Fruit fly (Drosophila melanogaster) whole organism, embryonic: ENCODE measurements around the gene CG7512.

Source experiments
- Aef1 ChIP-seq: fragments of 200-800 bp; sonication (Bioruptor generic); IDR thresholded peaks from 3 replicates; pipeline ENCODE4 v1.3.6; 2022; ENCODE audit warnings: missing biosample characterization, missing genetic modification characterization
- CG10274 ChIP-seq: fragments of 200-800 bp; sonication (Bioruptor generic); optimal IDR thresholded peaks from 3 replicates; lab custom pipeline; 2017; ENCODE audit warnings: missing biosample characterization, mild to moderate bottlenecking, missing genetic modification characterization
- CG10321 ChIP-seq: fragments of 200-800 bp; sonication (Bioruptor generic); IDR thresholded peaks from 2 replicates; pipeline ENCODE4 v1.3.6; 2022; ENCODE audit warnings: missing biosample characterization, missing genetic modification characterization
- CG10462 ChIP-seq: fragments of 200-800 bp; sonication (Bioruptor generic); optimal IDR thresholded peaks from 2 replicates; lab custom pipeline; 2016; ENCODE audit warnings: missing biosample characterization, missing genetic modification characterization
- CG10654 ChIP-seq: fragments of 200-800 bp; sonication (Bioruptor generic); optimal IDR thresholded peaks from 2 replicates; lab custom pipeline; 2016; ENCODE audit warnings: missing biosample characterization, missing genetic modification characterization
- CG10959 ChIP-seq: fragments of 200-800 bp; sonication (Bioruptor generic); IDR thresholded peaks from 2 replicates; pipeline ENCODE4 v1.3.6; 2022; ENCODE audit warnings: missing biosample characterization, missing genetic modification characterization
- CG11398 ChIP-seq: fragments of 200-800 bp; sonication (Bioruptor generic); optimal IDR thresholded peaks from 2 replicates; lab custom pipeline; 2016; ENCODE audit warnings: missing biosample characterization, missing genetic modification characterization
- CG11695 ChIP-seq: fragments of 200-800 bp; sonication (Bioruptor generic); IDR thresholded peaks from 3 replicates; pipeline ENCODE4 v1.3.6; 2022; ENCODE audit warnings: missing biosample characterization, missing genetic modification characterization
- CG11723 ChIP-seq: fragments of 200-800 bp; sonication (Bioruptor generic); optimal IDR thresholded peaks from 2 replicates; lab custom pipeline; 2017; ENCODE audit warnings: missing biosample characterization, mild to moderate bottlenecking, missing genetic modification characterization
- CG14710 ChIP-seq: fragments of 200-800 bp; sonication (Bioruptor generic); optimal IDR thresholded peaks from 3 replicates; lab custom pipeline; 2019; ENCODE audit warnings: missing biosample characterization, mild to moderate bottlenecking, missing genetic modification characterization, moderate library complexity
- CG15696 ChIP-seq: fragments of 200-800 bp; sonication (Bioruptor generic); optimal IDR thresholded peaks from 2 replicates; lab custom pipeline; 2019; ENCODE audit warnings: missing biosample characterization, mild to moderate bottlenecking, missing genetic modification characterization, moderate library complexity
- CG16813 ChIP-seq: fragments of 200-800 bp; sonication (Bioruptor generic); IDR thresholded peaks from 3 replicates; pipeline ENCODE4 v1.3.6; 2022; ENCODE audit warnings: missing biosample characterization, missing genetic modification characterization; ENCODE audit not compliant: partially characterized antibody
- CG17385 ChIP-seq: fragments of 200-800 bp; sonication (Bioruptor generic); optimal IDR thresholded peaks from 3 replicates; lab custom pipeline; 2018; ENCODE audit warnings: missing biosample characterization, mild to moderate bottlenecking, missing genetic modification characterization
- CG4820 ChIP-seq: fragments of 200-800 bp; sonication (Bioruptor generic); optimal IDR thresholded peaks from 3 replicates; lab custom pipeline; 2016; ENCODE audit warnings: missing biosample characterization, missing genetic modification characterization
- CG7271 ChIP-seq: fragments of 200-800 bp; sonication (Bioruptor generic); optimal IDR thresholded peaks from 2 replicates; lab custom pipeline; 2018; ENCODE audit warnings: missing biosample characterization, mild to moderate bottlenecking, missing genetic modification characterization, moderate library complexity
- CG7987 ChIP-seq: fragments of 200-800 bp; sonication (Bioruptor generic); optimal IDR thresholded peaks from 2 replicates; lab custom pipeline; 2018; ENCODE audit warnings: missing biosample characterization, mild to moderate bottlenecking, missing genetic modification characterization, moderate library complexity
- CG8765 ChIP-seq: fragments of 200-800 bp; sonication (Bioruptor generic); IDR thresholded peaks from 2 replicates; pipeline ENCODE4 v1.3.6; 2022; ENCODE audit warnings: missing biosample characterization, missing genetic modification characterization
- CG9876 ChIP-seq: fragments of 200-800 bp; sonication (Bioruptor generic); optimal IDR thresholded peaks from 2 replicates; lab custom pipeline; 2016; ENCODE audit warnings: missing biosample characterization, missing genetic modification characterization
- D ChIP-seq, 2 experiments: fragments of 200-800 bp in 1 of 2; fragments of >200 bp in 1 of 2; sonication (Bioruptor generic) in 1 of 2; optimal IDR thresholded peaks; 2 replicates in 1 of 2; 3 replicates in 1 of 2; lab custom pipeline; 2017; ENCODE audit warnings: mild to moderate bottlenecking in 1 of 2, missing biosample characterization in 1 of 2, missing genetic modification characterization in 1 of 2, missing genetic modification reagents in 1 of 2
- Elba2 ChIP-seq: fragments of 200-800 bp; sonication (Bioruptor generic); optimal IDR thresholded peaks from 3 replicates; lab custom pipeline; 2016; ENCODE audit warnings: missing biosample characterization, missing genetic modification characterization
- Ets97D ChIP-seq: fragments of 200-800 bp; sonication (Bioruptor generic); optimal IDR thresholded peaks from 3 replicates; lab custom pipeline; 2016; ENCODE audit warnings: missing biosample characterization, missing genetic modification characterization
- Gug ChIP-seq: fragments of 200-800 bp; sonication (Bioruptor generic); IDR thresholded peaks from 4 replicates; pipeline ENCODE4 v1.3.6; 2022; ENCODE audit warnings: missing biosample characterization, missing genetic modification characterization
- HLH4C ChIP-seq: fragments of 200-800 bp; sonication (Bioruptor generic); IDR thresholded peaks from 3 replicates; pipeline ENCODE4 v1.3.6; 2022; ENCODE audit warnings: missing biosample characterization, missing genetic modification characterization; ENCODE audit not compliant: partially characterized antibody
- Jarid2 ChIP-seq: fragments of 200-800 bp; sonication (Bioruptor generic); optimal IDR thresholded peaks from 3 replicates; lab custom pipeline; 2017; ENCODE audit warnings: mild to moderate bottlenecking, missing biosample characterization, missing genetic modification reagents, missing genetic modification characterization
- Kr ChIP-seq: fragments of 200-800 bp; sonication (Bioruptor generic); optimal IDR thresholded peaks from 2 replicates; lab custom pipeline; 2017; ENCODE audit warnings: missing biosample characterization, mild to moderate bottlenecking, missing genetic modification characterization
- Med ChIP-seq: fragments of 200-800 bp; sonication (Bioruptor generic); peaks from one replicate; lab custom pipeline; 2016; ENCODE audit warnings: missing biosample characterization, missing genetic modification characterization, mild to moderate bottlenecking, inconsistent platforms, moderate library complexity
- Neu2 ChIP-seq: fragments of 200-800 bp; sonication (Bioruptor generic); optimal IDR thresholded peaks from 3 replicates; lab custom pipeline; 2016; ENCODE audit warnings: missing biosample characterization, missing genetic modification characterization, borderline replicate concordance
- Nf-YA ChIP-seq: fragments of 200-800 bp; sonication (Bioruptor generic); IDR thresholded peaks from 2 replicates; pipeline ENCODE4 v1.3.6; 2022; ENCODE audit warnings: missing biosample characterization, missing genetic modification characterization
- Ravus ChIP-seq: fragments of 200-800 bp; sonication (Bioruptor generic); IDR thresholded peaks from 2 replicates; pipeline ENCODE4 v1.3.6; 2022; ENCODE audit warnings: missing biosample characterization, missing genetic modification characterization
- Xrp1 ChIP-seq: fragments of 200-800 bp; sonication (Bioruptor generic); IDR thresholded peaks from 2 replicates; pipeline ENCODE4 v1.3.6; 2022; ENCODE audit warnings: missing biosample characterization, missing genetic modification characterization
- ab ChIP-seq: fragments of 200-800 bp; sonication (Bioruptor generic); optimal IDR thresholded peaks from 2 replicates; lab custom pipeline; 2016; ENCODE audit warnings: missing biosample characterization, missing genetic modification characterization
- bbx ChIP-seq: fragments of 200-800 bp; sonication (Bioruptor generic); IDR thresholded peaks from 2 replicates; pipeline ENCODE4 v1.3.6; 2022; ENCODE audit warnings: missing biosample characterization, missing genetic modification characterization; ENCODE audit not compliant: partially characterized antibody
- bigmax ChIP-seq: fragments of 200-800 bp; sonication (Bioruptor generic); optimal IDR thresholded peaks from 2 replicates; lab custom pipeline; 2018; ENCODE audit warnings: missing biosample characterization, mild to moderate bottlenecking, missing genetic modification characterization
- btn ChIP-seq: fragments of 200-800 bp; sonication (Bioruptor generic); optimal IDR thresholded peaks from 2 replicates; lab custom pipeline; 2016; ENCODE audit warnings: missing biosample characterization, missing genetic modification characterization
- caup ChIP-seq: fragments of 200-800 bp; sonication (Bioruptor generic); optimal IDR thresholded peaks from 3 replicates; lab custom pipeline; 2017; ENCODE audit warnings: missing biosample characterization, mild to moderate bottlenecking, missing genetic modification characterization, moderate library complexity; ENCODE audit not compliant: severe bottlenecking
- chinmo ChIP-seq: fragments of 200-800 bp; sonication (Bioruptor generic); IDR thresholded peaks from 4 replicates; pipeline ENCODE4 v1.3.6; 2022; ENCODE audit warnings: missing biosample characterization, missing genetic modification characterization; ENCODE audit not compliant: partially characterized antibody
- dan ChIP-seq: fragments of 200-800 bp; sonication (Bioruptor generic); IDR thresholded peaks from 2 replicates; pipeline ENCODE4 v1.3.6; 2022; ENCODE audit warnings: missing biosample characterization, missing genetic modification characterization
- fru ChIP-seq: fragments of >200 bp; optimal IDR thresholded peaks from 2 replicates; lab custom pipeline; 2017
- gsb ChIP-seq: fragments of 200-800 bp; sonication (Bioruptor generic); IDR thresholded peaks from 2 replicates; pipeline ENCODE4 v1.3.6; 2022; ENCODE audit warnings: missing biosample characterization, missing genetic modification characterization
- her ChIP-seq: fragments of 200-800 bp; sonication (Bioruptor generic); optimal IDR thresholded peaks from 2 replicates; lab custom pipeline; 2016; ENCODE audit warnings: missing biosample characterization, missing genetic modification characterization
- hkb ChIP-seq, 2 experiments: fragments of 200-800 bp in 1 of 2; fragments of >200 bp in 1 of 2; sonication (Bioruptor generic) in 1 of 2; IDR thresholded peaks in 1 of 2; optimal IDR thresholded peaks in 1 of 2; 2 replicates each; pipeline versions ENCODE4 v1.3.6 to Lab custom; 2017 to 2022; ENCODE audit warnings: missing biosample characterization in 1 of 2, missing genetic modification characterization in 1 of 2
- maf-S ChIP-seq: fragments of 200-800 bp; sonication (Bioruptor generic); optimal IDR thresholded peaks from 2 replicates; lab custom pipeline; 2016; ENCODE audit warnings: missing biosample characterization, missing genetic modification characterization
- pb ChIP-seq: fragments of 200-800 bp; sonication (Bioruptor generic); optimal IDR thresholded peaks from 3 replicates; lab custom pipeline; 2016; ENCODE audit warnings: missing biosample characterization, missing genetic modification characterization
- peb ChIP-seq: fragments of 200-800 bp; sonication (Bioruptor generic); IDR thresholded peaks from 2 replicates; pipeline ENCODE4 v1.3.6; 2022; ENCODE audit warnings: missing biosample characterization, missing genetic modification characterization
- pzg ChIP-seq: fragments of 200-800 bp; sonication (Bioruptor generic); optimal IDR thresholded peaks from 3 replicates; lab custom pipeline; 2018; ENCODE audit warnings: missing biosample characterization, mild to moderate bottlenecking, missing genetic modification characterization, moderate library complexity
- run ChIP-seq: fragments of 200-800 bp; sonication (Bioruptor generic); optimal IDR thresholded peaks from 3 replicates; lab custom pipeline; 2018; ENCODE audit warnings: missing biosample characterization, mild to moderate bottlenecking, missing genetic modification characterization
- sens-2 ChIP-seq: fragments of 200-800 bp; sonication (Bioruptor generic); IDR thresholded peaks from 2 replicates; pipeline ENCODE4 v1.3.6; 2022; ENCODE audit warnings: missing biosample characterization, missing genetic modification characterization
- so ChIP-seq: fragments of 200-800 bp; sonication (Bioruptor generic); IDR thresholded peaks from 3 replicates; pipeline ENCODE4 v1.3.6; 2022; ENCODE audit warnings: missing biosample characterization, missing genetic modification characterization
- vvl ChIP-seq: fragments of 200-800 bp; sonication (Bioruptor generic); IDR thresholded peaks from 2 replicates; pipeline ENCODE4 v1.3.6; 2022; ENCODE audit warnings: missing biosample characterization, missing genetic modification characterization
- z ChIP-seq: fragments of 200-800 bp; sonication (Bioruptor generic); IDR thresholded peaks from 3 replicates; pipeline ENCODE4 v1.3.6; 2022; ENCODE audit warnings: missing biosample characterization, missing genetic modification characterization
- zen ChIP-seq: fragments of 200-800 bp; sonication (Bioruptor generic); optimal IDR thresholded peaks from 3 replicates; lab custom pipeline; 2018; ENCODE audit warnings: missing biosample characterization, mild to moderate bottlenecking, missing genetic modification characterization, moderate library complexity

CG7512 gene

dm6 chr3L:11523286-11523685 lies 9.8 kb downstream of the CG7512 start (continued):
- TF ChIP-seq Nf-YA (GFP tag; lab: Robert Waterston, UW) (no peak), CG7271 (tag; lab: Kevin White, UChicago) (no peak), CG9876 (GFP tag; lab: Kevin White, UChicago) (no peak), Gug (GFP tag; lab: Robert Waterston, UW) (no peak), so (GFP tag; lab: Robert Waterston, UW) (peak; percentile 55; the same call in 1 of the 3 replicates), Xrp1 (GFP tag; lab: Robert Waterston, UW) (0 out of 2 replicates have a peak, but pooled peaks have one; percentile 11), fru (lab: Kevin White, UChicago) (no peak), sens-2 (GFP tag; lab: Robert Waterston, UW) (no peak), her (GFP tag; lab: Kevin White, UChicago) (no peak), peb (GFP tag; lab: Robert Waterston, UW) (no peak), CG14710 (peak; percentile 7), dan (GFP tag; lab: Robert Waterston, UW) (no peak), Neu2 (no peak), CG10321 (GFP tag; lab: Robert Waterston, UW) (no peak), CG7987 (peak; percentile 24), maf-S (GFP tag; lab: Kevin White, UChicago) (no peak), ab (no peak), gsb (GFP tag; lab: Robert Waterston, UW) (no peak), bigmax (GFP tag; lab: Kevin White, UChicago) (no peak), chinmo (GFP tag; lab: Robert Waterston, UW) (peak; percentile 85; the same call in 3 of the 4 replicates), vvl (GFP tag; lab: Robert Waterston, UW) (peak; percentile 28; the same call in 1 of the 2 replicates), Jarid2 (GFP tag; lab: Kevin White, UChicago) (no peak), Kr (GFP tag; lab: Kevin White, UChicago) (no peak), pb (GFP tag; lab: Kevin White, UChicago) (no peak), CG11398 (GFP tag; lab: Kevin White, UChicago) (no peak), Ets97D (GFP tag; lab: Kevin White, UChicago) (no peak), btn (GFP tag; lab: Kevin White, UChicago) (no peak), HLH4C (GFP tag; lab: Robert Waterston, UW) (peak; percentile 40; the same call in 1 of the 3 replicates), Aef1 (GFP tag; lab: Robert Waterston, UW) (no peak), CG16813 (peak; percentile 15; the same call in 1 of the 3 replicates), CG4820 (GFP tag; lab: Kevin White, UChicago) (no peak), z (GFP tag; lab: Robert Waterston, UW) (no peak), bbx (GFP tag; lab: Robert Waterston, UW) (peak; percentile 71), CG10274 (GFP tag; lab: Kevin White, UChicago) (no peak), CG8765 (GFP tag; lab: Robert Waterston, UW) (no peak), run (tag; lab: Kevin White, UChicago) (no peak), CG10462 (GFP tag; lab: Kevin White, UChicago) (no peak), pzg (GFP tag; lab: Kevin White, UChicago) (peak; percentile 26), hkb (optimal IDR thresholded peaks at IDR 0.05; lab: Kevin White, UChicago) (no peak), hkb (GFP tag; IDR thresholded peaks at IDR 0.05; lab: Robert Waterston, UW) (no peak), Elba2 (GFP tag; lab: Kevin White, UChicago) (no peak), CG11723 (no peak), CG10654 (GFP tag; lab: Kevin White, UChicago) (no peak), caup (no peak), CG17385 (GFP tag; lab: Kevin White, UChicago) (no peak), CG10959 (GFP tag; lab: Robert Waterston, UW) (no peak), CG15696 (no peak), zen (tag; lab: Kevin White, UChicago) (no peak), Med (GFP tag; lab: Kevin White, UChicago) (peak; percentile 61), Ravus (GFP tag; lab: Robert Waterston, UW) (no peak), D (optimal IDR thresholded peaks at IDR 0.05; lab: Kevin White, UChicago) (no peak), D (GFP tag; optimal IDR thresholded peaks at IDR 0.05; lab: Kevin White, UChicago) (no peak), CG11695 (GFP tag; lab: Robert Waterston, UW) (no peak)
